Worm (Caenorhabditis elegans): ENCODE results near the gene str-90.

ce11 chrV:8095378-8095777, 7.7 kb upstream of the str-90 start, which contains the start of gene str-146:
- TF ChIP-seq lsl-1 (GFP tag; optimal IDR thresholded peaks at IDR 0.05), result no peak
- no peak for TF ChIP-seq atf-7 (tag; optimal IDR thresholded peaks at IDR 0.05)
- TF ChIP-seq nhr-80 (tag; optimal IDR thresholded peaks at IDR 0.05), result no peak
